Worm (Caenorhabditis elegans): ENCODE results near the gene clpf-1.

clpf-1 gene

DNA sequence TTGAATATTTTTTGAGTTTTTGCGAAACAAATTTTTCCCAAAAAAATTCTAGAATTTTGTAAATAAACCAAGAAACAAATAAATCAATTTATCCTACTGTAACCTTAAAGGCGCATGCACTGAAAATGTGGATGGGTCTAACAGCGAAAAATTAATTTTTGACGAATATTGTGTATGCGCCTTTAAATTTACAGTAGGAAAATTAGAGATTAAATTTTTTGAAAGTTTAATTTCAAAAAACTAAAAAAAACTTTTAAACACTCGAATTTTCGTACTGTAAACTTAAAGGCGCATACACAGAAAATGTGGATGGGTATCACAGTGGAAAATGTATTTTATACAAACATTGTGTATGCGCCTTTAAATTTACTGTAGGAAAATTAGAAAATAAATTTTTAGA is 7.4 kb upstream of the clpf-1 start:
- TF ChIP-seq him-1 (tag; optimal IDR thresholded peaks at IDR 0.05) (no peak), W03F9.2 (tag; optimal IDR thresholded peaks at IDR 0.05) (peak; percentile 54)

DNA sequence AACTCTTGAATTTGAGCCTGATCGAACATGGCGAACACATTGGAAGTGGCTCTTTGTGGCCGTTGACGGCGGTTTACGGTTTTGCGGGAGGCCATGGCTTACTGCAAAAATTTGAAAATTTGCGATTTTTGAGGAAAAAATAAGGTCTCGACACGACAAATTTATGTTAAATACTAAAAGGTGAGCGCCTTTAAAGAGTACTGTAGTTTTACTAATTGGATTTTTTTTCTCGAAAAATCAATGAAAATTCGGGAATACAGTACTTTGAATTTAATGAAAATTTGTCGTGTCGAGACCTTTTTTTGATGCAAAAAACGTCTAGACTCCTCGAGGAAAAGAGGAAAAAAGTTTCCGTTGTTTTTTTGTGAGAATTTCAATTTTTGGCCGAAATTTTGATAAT is 3.9 kb upstream of the clpf-1 start, which contains the start of gene mlc-4:
mlc-4 (minus strand) TSS at position 101 of the 400 bp plus-strand sequence.
- TF ChIP-seq him-1 (tag; optimal IDR thresholded peaks at IDR 0.05), result no peak
- no peak for TF ChIP-seq dao-5 (tag; optimal IDR thresholded peaks at IDR 0.05)
- no peak for TF ChIP-seq W03F9.2 (tag; optimal IDR thresholded peaks at IDR 0.05)

DNA sequence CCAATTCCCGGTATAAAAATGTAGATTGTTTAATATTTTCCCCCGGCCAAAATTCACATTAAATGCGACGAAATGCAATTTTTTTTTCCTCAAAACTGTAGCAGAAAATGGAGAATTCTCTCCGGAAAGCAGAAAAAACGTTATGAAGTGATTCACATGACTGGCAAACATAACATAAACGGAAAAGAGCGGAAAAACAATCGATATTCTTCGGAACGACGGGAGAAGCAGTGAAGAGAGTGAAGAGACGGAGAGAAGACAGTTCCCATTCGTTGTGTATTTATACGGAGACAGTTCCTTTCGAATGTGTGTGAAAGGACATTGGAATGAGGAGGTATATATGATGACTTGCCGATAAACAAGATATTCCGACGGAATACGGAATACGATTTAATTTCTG is 2.4 kb upstream of the clpf-1 start:
- TF ChIP-seq him-1 (tag; optimal IDR thresholded peaks at IDR 0.05), result no peak
- no peak for TF ChIP-seq W03F9.2 (tag; optimal IDR thresholded peaks at IDR 0.05)
- TF ChIP-seq dao-5 (tag; optimal IDR thresholded peaks at IDR 0.05), result no peak

DNA sequence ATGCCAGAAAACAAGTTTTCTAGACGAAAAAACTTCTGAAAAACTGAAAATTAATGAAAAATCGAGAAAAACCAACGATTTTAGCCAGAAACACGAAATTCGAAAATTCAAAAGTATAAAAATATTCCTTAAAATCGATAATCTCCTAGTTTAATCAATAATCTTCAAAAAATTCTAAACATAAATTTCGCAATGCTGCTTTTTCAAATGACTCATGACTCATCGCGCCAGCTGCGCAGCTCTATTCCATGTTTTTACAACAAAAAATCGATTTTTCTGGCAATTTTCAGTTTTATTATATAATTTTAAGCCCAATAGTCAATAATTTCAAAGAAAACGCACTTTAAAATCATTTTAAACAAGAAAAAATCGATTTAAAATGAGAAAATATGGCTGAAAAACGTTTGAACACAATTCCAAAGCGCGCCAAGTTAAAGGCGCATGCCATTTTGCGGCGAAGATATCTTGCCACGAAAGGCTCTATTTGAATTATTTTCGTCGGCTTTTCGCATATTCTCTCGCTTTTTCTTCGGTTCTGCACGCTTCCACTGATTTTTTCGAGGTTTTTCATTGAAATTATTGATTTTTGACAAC is 1.6 kb upstream of the clpf-1 start, which contains the start of gene cri-3:
cri-3 (plus strand) TSS at position 482 of the 594 bp plus-strand sequence.
- TF ChIP-seq W03F9.2 (tag; optimal IDR thresholded peaks at IDR 0.05) (no peak), dao-5 (tag; optimal IDR thresholded peaks at IDR 0.05) (no peak), him-1 (tag; optimal IDR thresholded peaks at IDR 0.05) (no peak)

DNA sequence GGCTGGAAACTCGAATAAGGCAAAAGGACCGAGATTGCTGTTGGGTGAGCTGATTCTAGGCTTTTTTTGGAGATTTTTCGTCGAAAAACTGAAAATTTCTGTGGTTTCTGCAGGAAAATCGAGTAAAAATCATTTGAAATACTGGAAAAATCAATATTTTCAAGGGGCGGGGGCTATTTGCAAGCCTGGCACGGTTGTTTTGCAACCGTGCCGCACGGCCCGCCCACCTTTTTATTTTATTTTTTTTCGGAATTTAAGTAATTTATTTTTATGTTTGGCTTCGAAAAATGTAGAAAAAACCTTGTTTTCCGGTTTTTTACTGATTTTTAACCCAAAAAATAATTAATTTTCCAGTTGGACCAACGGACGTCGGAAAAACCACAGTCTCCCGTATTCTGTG is 942 bp downstream of the clpf-1 start:
- no peak for TF ChIP-seq him-1 (tag; optimal IDR thresholded peaks at IDR 0.05)
- TF ChIP-seq W03F9.2 (tag; optimal IDR thresholded peaks at IDR 0.05), result peak; percentile 28
- no peak for TF ChIP-seq dao-5 (tag; optimal IDR thresholded peaks at IDR 0.05)

DNA sequence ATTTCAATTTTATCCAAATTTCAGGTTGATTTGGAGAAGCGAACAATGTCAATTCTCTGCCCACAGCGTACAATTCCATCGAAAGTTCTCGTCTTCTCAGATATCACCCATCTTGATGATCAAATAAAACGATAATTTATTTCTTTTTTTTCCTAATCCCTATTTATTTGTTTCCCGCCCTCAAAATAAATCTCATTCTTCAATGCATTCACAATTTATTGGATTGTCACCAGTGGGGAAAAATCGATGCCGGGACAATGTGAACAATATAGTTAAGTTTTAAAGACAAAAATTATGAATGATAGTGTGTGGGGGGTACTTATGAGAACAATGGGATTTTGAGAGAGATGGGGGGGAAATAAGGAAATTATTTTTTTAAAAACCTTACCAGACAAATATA is 2.9 kb downstream of the clpf-1 start:
- TF ChIP-seq W03F9.2 (tag; optimal IDR thresholded peaks at IDR 0.05) (no peak), dao-5 (tag; optimal IDR thresholded peaks at IDR 0.05) (no peak), him-1 (tag; optimal IDR thresholded peaks at IDR 0.05) (no peak)

DNA sequence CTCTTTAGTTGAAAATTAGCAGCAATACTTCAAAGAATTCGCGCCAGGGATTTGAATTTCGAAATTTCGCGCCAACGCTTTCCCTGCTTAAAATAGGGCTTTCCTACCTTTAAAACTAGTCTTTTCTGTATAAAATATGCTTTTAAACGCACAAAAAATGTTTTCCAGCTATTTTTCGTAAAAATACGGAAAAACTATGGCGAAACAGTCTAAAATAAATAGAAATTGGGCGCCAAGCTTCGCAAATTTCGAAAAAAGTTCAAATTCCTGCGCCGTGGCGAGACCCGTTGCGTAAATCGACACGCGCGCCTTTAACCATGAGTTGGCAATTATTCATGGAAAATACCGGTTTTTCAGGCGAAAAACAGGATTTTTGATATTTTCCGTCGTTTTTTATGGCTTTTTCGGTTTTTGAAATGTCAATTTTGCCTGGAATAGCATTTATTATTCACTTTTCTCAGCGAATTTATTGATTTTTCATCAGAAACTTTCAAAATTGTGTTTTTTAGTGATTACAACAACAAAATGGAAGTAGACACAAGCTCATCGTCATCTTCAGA is 6.9 kb downstream of the clpf-1 start, which contains the start of the genes npp-9 and F59A2.5:
npp-9 (minus strand) TSS at position 126 of the 560 bp plus-strand sequence.
F59A2.5 (plus strand) TSS at position 510 of the 560 bp plus-strand sequence.
- TF ChIP-seq him-1 (tag; optimal IDR thresholded peaks at IDR 0.05), result no peak
- no peak for TF ChIP-seq dao-5 (tag; optimal IDR thresholded peaks at IDR 0.05)
- TF ChIP-seq W03F9.2 (tag; optimal IDR thresholded peaks at IDR 0.05), result peak; percentile 52

DNA sequence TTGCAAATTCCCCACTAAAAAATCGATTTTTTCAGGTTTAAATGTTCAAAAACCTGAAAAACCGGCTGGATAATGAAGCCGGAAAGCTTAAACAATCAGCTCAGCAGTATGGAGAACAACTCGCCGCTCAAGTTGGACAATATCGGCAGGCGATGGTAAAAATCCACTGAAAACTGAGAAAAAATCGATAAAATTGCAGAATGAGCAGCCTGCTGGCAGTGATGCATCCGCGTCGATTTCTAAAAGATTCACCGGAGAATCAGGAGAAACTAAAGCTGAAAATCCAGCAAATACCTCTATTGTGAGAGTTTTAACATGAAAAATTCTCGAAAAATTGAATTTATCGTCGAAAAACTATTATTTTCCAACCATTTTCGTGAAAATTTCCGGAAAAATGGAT is 8.0 kb downstream of the clpf-1 start, which contains the start of gene golg-4:
golg-4 (plus strand) TSS at position 34 of the 400 bp plus-strand sequence.
- no peak for TF ChIP-seq him-1 (tag; optimal IDR thresholded peaks at IDR 0.05)
- TF ChIP-seq dao-5 (tag; optimal IDR thresholded peaks at IDR 0.05), result no peak
- no peak for TF ChIP-seq W03F9.2 (tag; optimal IDR thresholded peaks at IDR 0.05)

DNA sequence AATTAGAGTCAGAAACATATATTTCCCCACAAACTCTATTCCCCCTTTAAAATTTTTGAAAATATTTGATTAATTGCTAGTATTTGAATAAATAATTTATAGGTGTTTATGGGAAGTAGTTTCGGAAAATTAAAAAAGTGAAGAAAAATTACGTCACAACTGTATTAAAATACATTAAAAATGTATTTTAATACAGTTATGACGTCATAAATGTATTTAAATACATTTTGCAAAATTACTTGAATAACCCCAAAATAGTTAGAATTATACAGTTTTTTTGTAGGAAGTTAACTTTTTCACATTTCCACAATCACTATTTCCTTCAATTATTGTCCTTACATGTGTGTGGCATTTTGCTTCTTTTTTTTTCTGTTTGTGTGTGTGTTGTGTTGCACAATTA is 15.9 kb downstream of the clpf-1 start:
- TF ChIP-seq him-1 (tag; optimal IDR thresholded peaks at IDR 0.05) (no peak), dao-5 (tag; optimal IDR thresholded peaks at IDR 0.05) (no peak), W03F9.2 (tag; optimal IDR thresholded peaks at IDR 0.05) (no peak)

DNA sequence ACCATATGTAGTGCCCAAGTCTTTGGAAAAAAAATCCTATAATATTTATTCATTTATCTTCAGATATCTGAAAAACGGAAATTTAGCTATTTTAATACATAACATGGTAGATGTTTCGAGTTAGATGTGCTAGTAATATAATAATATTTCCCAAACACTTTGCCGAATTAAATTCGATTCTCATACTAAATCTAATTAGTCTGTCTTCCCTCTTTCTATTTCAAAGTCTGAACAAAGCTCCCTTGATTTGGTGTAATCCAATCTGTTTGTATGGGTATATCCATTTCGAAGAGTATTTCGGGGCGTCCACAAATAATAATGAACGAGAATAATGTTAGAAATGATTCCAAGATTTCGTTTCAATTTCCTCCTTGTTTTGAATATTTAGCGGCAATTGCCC is 16.9 kb downstream of the clpf-1 start:
- TF ChIP-seq dao-5 (tag; optimal IDR thresholded peaks at IDR 0.05), result no peak

DNA sequence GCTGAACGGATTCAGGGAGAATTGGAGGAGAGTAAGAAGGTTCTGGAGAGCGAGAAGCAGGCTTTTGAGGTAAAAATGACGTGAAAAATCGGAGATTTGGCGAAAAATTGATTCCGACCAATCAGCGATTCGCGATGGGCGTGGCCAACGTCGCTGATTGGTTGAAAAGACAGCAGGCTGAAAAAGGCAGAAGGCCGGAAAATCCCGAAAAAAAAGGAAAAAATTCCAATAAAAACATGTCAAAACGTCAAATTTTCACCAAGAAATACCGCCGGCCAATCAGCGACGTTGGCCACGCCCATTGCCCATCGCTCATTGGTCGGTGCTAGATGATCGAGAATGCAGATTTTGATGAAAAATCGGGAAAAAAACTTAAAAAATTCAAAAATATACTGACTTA is 19.9 kb downstream of the clpf-1 start:
- TF ChIP-seq dao-5 (tag; optimal IDR thresholded peaks at IDR 0.05) (no peak), him-1 (tag; optimal IDR thresholded peaks at IDR 0.05) (no peak), W03F9.2 (tag; optimal IDR thresholded peaks at IDR 0.05) (no peak)

DNA sequence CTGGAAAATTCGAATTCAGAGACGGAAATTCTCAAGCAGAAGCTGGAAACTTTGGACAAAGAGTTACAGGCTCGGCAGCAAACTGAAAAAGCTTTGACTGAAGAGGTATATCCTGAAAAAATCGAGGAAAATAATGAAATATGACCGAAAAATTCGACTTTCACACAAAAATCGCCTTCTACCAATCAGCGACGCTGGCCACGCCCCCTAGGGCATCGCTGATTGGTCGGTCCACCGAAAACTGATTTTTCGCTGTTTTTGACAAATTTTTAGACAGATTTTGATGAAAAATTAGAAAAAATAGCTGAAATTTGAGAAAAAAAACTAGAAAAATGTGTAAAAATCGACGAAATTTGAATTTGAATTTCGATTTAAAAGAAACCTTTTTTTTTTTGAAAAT is 21.4 kb downstream of the clpf-1 start:
- TF ChIP-seq him-1 (tag; optimal IDR thresholded peaks at IDR 0.05), result no peak

DNA sequence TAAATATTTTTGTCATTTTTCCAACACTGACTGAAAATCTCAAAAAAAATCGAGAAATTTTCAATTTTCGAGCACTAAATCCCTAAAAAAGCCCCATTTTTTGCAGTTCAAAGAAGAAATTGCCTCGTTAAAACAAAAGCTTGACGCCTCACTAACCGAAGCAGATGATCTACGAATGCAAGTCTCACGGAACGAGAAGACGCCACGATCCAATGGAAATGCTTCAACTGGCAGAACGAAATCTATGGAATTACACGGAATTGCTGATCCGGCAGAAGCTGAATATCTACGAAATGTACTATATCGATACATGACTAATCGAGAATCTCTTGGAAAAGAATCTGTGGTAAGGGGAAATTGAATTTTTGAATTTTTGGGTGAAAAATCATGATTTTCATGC is 26.4 kb downstream of the clpf-1 start:
- TF ChIP-seq dao-5 (tag; optimal IDR thresholded peaks at IDR 0.05), result no peak
- TF ChIP-seq W03F9.2 (tag; optimal IDR thresholded peaks at IDR 0.05), result no peak
- no peak for TF ChIP-seq him-1 (tag; optimal IDR thresholded peaks at IDR 0.05)

DNA sequence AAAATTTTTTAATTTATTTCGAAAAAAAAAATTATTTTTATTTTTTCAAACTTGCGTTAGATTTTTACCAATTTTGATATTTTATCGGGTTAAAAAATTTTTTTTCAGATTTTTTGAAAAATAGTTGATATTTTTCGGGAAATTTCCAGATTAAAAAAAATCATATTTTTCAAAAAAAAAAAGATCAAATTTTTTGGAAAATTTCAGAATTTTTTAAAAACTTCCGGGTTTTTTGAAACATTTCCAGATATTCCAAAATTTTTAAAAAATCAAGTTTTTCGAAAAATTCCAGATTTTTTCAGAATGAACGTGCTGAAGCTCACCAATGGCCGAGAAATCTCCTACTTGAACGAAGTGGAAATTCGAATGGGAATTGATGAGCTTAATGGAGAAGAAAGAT is 27.9 kb downstream of the clpf-1 start, which contains the start of gene metl-18:
metl-18 (plus strand) TSS at position 301 of the 400 bp plus-strand sequence.
- TF ChIP-seq W03F9.2 (tag; optimal IDR thresholded peaks at IDR 0.05), result no peak
- TF ChIP-seq dao-5 (tag; optimal IDR thresholded peaks at IDR 0.05), result no peak
- no peak for TF ChIP-seq him-1 (tag; optimal IDR thresholded peaks at IDR 0.05)

DNA sequence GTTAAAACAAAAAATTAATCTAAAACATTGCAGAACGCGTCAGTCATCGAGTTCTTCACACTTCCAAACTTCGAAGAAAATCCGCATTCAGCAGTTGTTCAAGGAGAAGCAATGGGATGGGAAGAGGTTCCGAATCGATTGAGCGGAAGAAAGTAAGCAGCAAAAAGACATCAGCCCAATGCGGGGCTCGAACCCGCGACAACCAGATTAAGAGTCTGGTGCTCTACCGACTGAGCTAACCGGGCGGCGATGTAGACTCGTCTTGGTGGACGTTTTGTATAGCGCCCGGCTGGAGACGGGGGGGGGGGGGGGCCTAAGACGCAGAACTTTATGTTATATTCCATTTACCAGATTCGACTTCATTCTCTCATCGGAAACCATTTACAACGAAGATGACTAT is 29.2 kb downstream of the clpf-1 start:
- TF ChIP-seq W03F9.2 (tag; optimal IDR thresholded peaks at IDR 0.05) (no peak), dao-5 (tag; optimal IDR thresholded peaks at IDR 0.05) (no peak), him-1 (tag; optimal IDR thresholded peaks at IDR 0.05) (no peak)
